Worm (Caenorhabditis elegans): Measurements from ENCODE around the gene syf-2.
A peak's percentile ranks its signal among the peaks of the same experiment; 100 is the strongest.

syf-2 gene

ce11 chrIII:7209721-7210120 is 47.8 kb upstream of the syf-2 start, which contains the start of gene R151.2:
TSS of gene R151.2 (plus strand) at chrIII:7209967.
- TF ChIP-seq Y48G9A.11 (GFP tag; IDR thresholded peaks at IDR 0.05) = peak; percentile 38; the same call in 1 of the 2 replicates
- TF ChIP-seq mes-2 (tag; optimal IDR thresholded peaks at IDR 0.05; ENCODE audit: poor library complexity, severe bottlenecking) = peak; percentile 14
- 0 out of 2 replicates have a peak, but pooled peaks have one; percentile 9 for TF ChIP-seq F44E2.7 (GFP tag; IDR thresholded peaks at IDR 0.05)
- peak; percentile 65 for TF ChIP-seq ama-1 (optimal IDR thresholded peaks at IDR 0.05)
- no peak for TF ChIP-seq pha-4 (GFP tag; IDR thresholded peaks at IDR 0.05)
- TF ChIP-seq pha-4 (tag; optimal IDR thresholded peaks at IDR 0.05) = no peak
- peak; percentile 62 for TF ChIP-seq F49E8.2 (tag; optimal IDR thresholded peaks at IDR 0.05; ENCODE audit: borderline replicate concordance)
- no peak for TF ChIP-seq zip-2 (tag; optimal IDR thresholded peaks at IDR 0.05)
- TF ChIP-seq unc-130 (GFP tag; optimal IDR thresholded peaks at IDR 0.05) = no peak
- TF ChIP-seq lin-38 (GFP tag; IDR thresholded peaks at IDR 0.05) = peak; percentile 29

- no peak for TF ChIP-seq sdz-12 (GFP tag; optimal IDR thresholded peaks at IDR 0.05)
- TF ChIP-seq nhr-48 (tag; optimal IDR thresholded peaks at IDR 0.05) = peak; percentile 24
- TF ChIP-seq fos-1 (tag; optimal IDR thresholded peaks at IDR 0.05) = no peak
- TF ChIP-seq lin-29 (GFP tag; IDR thresholded peaks at IDR 0.05) = no peak
- no peak for TF ChIP-seq ceh-32 (tag; optimal IDR thresholded peaks at IDR 0.05; ENCODE audit: poor library complexity)
- TF ChIP-seq nhr-102 (tag; optimal IDR thresholded peaks at IDR 0.05) = peak; percentile 82
- TF ChIP-seq lin-39 (tag; optimal IDR thresholded peaks at IDR 0.05) = no peak
- peak; percentile 66; the same call in 1 of the 2 replicates for TF ChIP-seq zfp-3 (GFP tag; conservative IDR thresholded peaks at IDR 0.05)
- no peak for TF ChIP-seq unc-62 (GFP tag; optimal IDR thresholded peaks at IDR 0.05 in 1 of 2)
- TF ChIP-seq unc-62 (tag; optimal IDR thresholded peaks at IDR 0.05) = no peak
- no peak for TF ChIP-seq nhr-237 (tag; optimal IDR thresholded peaks at IDR 0.05)
- TF ChIP-seq mep-1 (tag; optimal IDR thresholded peaks at IDR 0.05) = peak; percentile 91
- peak; percentile 56 for TF ChIP-seq spr-1 (tag; optimal IDR thresholded peaks at IDR 0.05)
- no peak for TF ChIP-seq Y105C5A.15 (GFP tag; IDR thresholded peaks at IDR 0.05)
- no peak for TF ChIP-seq lin-1 (GFP tag; IDR thresholded peaks at IDR 0.05)
- TF ChIP-seq ceh-82 (tag; optimal IDR thresholded peaks at IDR 0.05) = no peak
- no peak for TF ChIP-seq F49E8.2 (tag; optimal IDR thresholded peaks at IDR 0.05; ENCODE audit: borderline replicate concordance)
- TF ChIP-seq madf-5 (GFP tag; IDR thresholded peaks at IDR 0.05) = no peak
- TF ChIP-seq pha-4 (GFP tag; IDR thresholded peaks at IDR 0.05) = peak; percentile 24; the same call in 1 of the 2 replicates
- TF ChIP-seq pha-4 (tag; optimal IDR thresholded peaks at IDR 0.05) = peak; percentile 86
- TF ChIP-seq nhr-11 (tag; optimal IDR thresholded peaks at IDR 0.05) = peak; percentile 87
- TF ChIP-seq ZK337.2 (GFP tag; IDR thresholded peaks at IDR 0.05) = no peak
- no peak for TF ChIP-seq set-16 (GFP tag; IDR thresholded peaks at IDR 0.05)
- TF ChIP-seq unc-130 (GFP tag; optimal IDR thresholded peaks at IDR 0.05) = peak; percentile 41
- TF ChIP-seq T26A8.4 (GFP tag; IDR thresholded peaks at IDR 0.05) = peak; percentile 76
- TF ChIP-seq arid-1 (GFP tag; conservative IDR thresholded peaks at IDR 0.05) = peak; percentile 80
- no peak for TF ChIP-seq nhr-42 (GFP tag; IDR thresholded peaks at IDR 0.05)
- TF ChIP-seq dmd-6 (GFP tag; IDR thresholded peaks at IDR 0.05) = peak; percentile 60
- TF ChIP-seq egl-43 (GFP tag; IDR thresholded peaks at IDR 0.05) = no peak
- peak; percentile 88 for TF ChIP-seq hlh-30 (tag; optimal IDR thresholded peaks at IDR 0.05; ENCODE audit: insufficient read depth)
- TF ChIP-seq ama-1 (optimal IDR thresholded peaks at IDR 0.05) = peak; percentile 33
- TF ChIP-seq aha-1 (tag) = peak; percentile 99
- peak; percentile 86 for TF ChIP-seq dve-1 (tag; optimal IDR thresholded peaks at IDR 0.05; ENCODE audit: insufficient read depth)
- no peak for TF ChIP-seq jun-1 (tag; optimal IDR thresholded peaks at IDR 0.05)
- no peak for TF ChIP-seq ces-1 (GFP tag; optimal IDR thresholded peaks at IDR 0.05)
- peak; percentile 95 for TF ChIP-seq nhr-77 (tag; optimal IDR thresholded peaks at IDR 0.05)
- no peak for TF ChIP-seq snpc-1.2 (GFP tag; IDR thresholded peaks at IDR 0.05)
- TF ChIP-seq daf-12 (tag; optimal IDR thresholded peaks at IDR 0.05) = no peak
- no peak for TF ChIP-seq skn-1 (tag; optimal IDR thresholded peaks at IDR 0.05)
- no peak for TF ChIP-seq Y5F2A.4 (GFP tag; optimal IDR thresholded peaks at IDR 0.05)
- peak; percentile 77 for TF ChIP-seq lin-13 (GFP tag; optimal IDR thresholded peaks at IDR 0.05)
- TF ChIP-seq saeg-2 (GFP tag; IDR thresholded peaks at IDR 0.05) = no peak
- peak; percentile 91 for TF ChIP-seq mes-2 (tag; optimal IDR thresholded peaks at IDR 0.05; ENCODE audit: poor library complexity, severe bottlenecking)
- TF ChIP-seq pqm-1 (tag; optimal IDR thresholded peaks at IDR 0.05) = no peak
Measured at ce11 chrIII:7207903-7208497, 46.1 kb upstream of the syf-2 start, which contains the start of gene rpl-6. TSS of gene rpl-6 (plus strand) at chrIII:7208447.

All from whole organism, L4 larva.